Fruit fly (Drosophila melanogaster) whole organism, embryonic: ENCODE results near the gene CG14367.
A peak's percentile ranks its signal among the peaks of the same experiment; 100 is the strongest.

Source experiments
- CG10267 ChIP-seq: fragments of 200-800 bp; sonication (Bioruptor generic); optimal IDR thresholded peaks from 2 replicates; lab custom pipeline; 2018; ENCODE audit warnings: missing biosample characterization, mild to moderate bottlenecking, missing genetic modification characterization, moderate library complexity
- CG14710 ChIP-seq: fragments of 200-800 bp; sonication (Bioruptor generic); optimal IDR thresholded peaks from 3 replicates; lab custom pipeline; 2019; ENCODE audit warnings: missing biosample characterization, mild to moderate bottlenecking, missing genetic modification characterization, moderate library complexity
- CG17612 ChIP-seq: fragments of 200-800 bp; sonication (Bioruptor generic); IDR thresholded peaks from 2 replicates; pipeline ENCODE4 v1.3.6; 2022; ENCODE audit warnings: missing biosample characterization, missing genetic modification characterization
- CG2116 ChIP-seq: fragments of 200-800 bp; sonication (Bioruptor generic); optimal IDR thresholded peaks from 3 replicates; lab custom pipeline; 2018; ENCODE audit warnings: missing biosample characterization, mild to moderate bottlenecking, missing genetic modification characterization
- CG2202 ChIP-seq: fragments of 200-800 bp; sonication (Bioruptor generic); optimal IDR thresholded peaks from 2 replicates; lab custom pipeline; 2018; ENCODE audit warnings: missing biosample characterization, mild to moderate bottlenecking, missing genetic modification characterization
- CG2712 ChIP-seq: fragments of 200-800 bp; optimal IDR thresholded peaks from 3 replicates; lab custom pipeline; 2019; ENCODE audit warnings: missing biosample characterization, mild to moderate bottlenecking, missing genetic modification characterization, moderate library complexity
- CG32767 ChIP-seq: fragments of 200-800 bp; sonication (Bioruptor generic); IDR thresholded peaks from 2 replicates; pipeline ENCODE4 v1.3.6; 2022; ENCODE audit warnings: missing biosample characterization, missing genetic modification characterization
- CG4404 ChIP-seq: fragments of 200-800 bp; sonication (Bioruptor generic); IDR thresholded peaks from 2 replicates; pipeline ENCODE4 v1.3.6; 2022; ENCODE audit warnings: missing biosample characterization, missing genetic modification characterization
- CG5180 ChIP-seq: fragments of 200-800 bp; sonication (Bioruptor generic); optimal IDR thresholded peaks from 3 replicates; lab custom pipeline; 2017; ENCODE audit warnings: missing biosample characterization, missing genetic modification characterization, mild to moderate bottlenecking, moderate library complexity, missing genetic modification reagents
- CG6654 ChIP-seq: fragments of 200-800 bp; sonication (Bioruptor generic); optimal IDR thresholded peaks from 2 replicates; lab custom pipeline; 2017; ENCODE audit warnings: missing biosample characterization, mild to moderate bottlenecking, missing genetic modification characterization
- CG8290 ChIP-seq, 3 experiments: fragments of 200-800 bp; sonication (Bioruptor generic); optimal IDR thresholded peaks; 2 replicates each; lab custom pipeline; 2016 to 2019; ENCODE audit warnings: missing biosample characterization in 3 of 3, missing genetic modification characterization in 3 of 3, mild to moderate bottlenecking in 2 of 3, moderate library complexity in 1 of 3
- CG9437 ChIP-seq: fragments of 200-800 bp; sonication (Bioruptor generic); optimal IDR thresholded peaks from 2 replicates; lab custom pipeline; 2018; ENCODE audit warnings: missing biosample characterization, mild to moderate bottlenecking, missing genetic modification characterization
- CG9727 ChIP-seq: fragments of 200-800 bp; sonication (Bioruptor generic); optimal IDR thresholded peaks from 3 replicates; lab custom pipeline; 2017; ENCODE audit warnings: missing biosample characterization, mild to moderate bottlenecking, missing genetic modification characterization
- CTCF ChIP-seq: fragments of 200-800 bp; sonication (Bioruptor generic); optimal IDR thresholded peaks from 2 replicates; lab custom pipeline; 2017; ENCODE audit warnings: missing biosample characterization, mild to moderate bottlenecking, missing genetic modification characterization, moderate library complexity
- CoRest ChIP-seq: fragments of 200-800 bp; sonication (Bioruptor generic); optimal IDR thresholded peaks from 3 replicates; lab custom pipeline; 2018; ENCODE audit warnings: missing biosample characterization, mild to moderate bottlenecking, missing genetic modification characterization, moderate library complexity
- Ets65A ChIP-seq: fragments of 200-800 bp; sonication (Bioruptor generic); peaks from one replicate; lab custom pipeline; 2016; ENCODE audit warnings: missing biosample characterization, missing genetic modification characterization
- Med ChIP-seq: fragments of 200-800 bp; sonication (Bioruptor generic); peaks from one replicate; lab custom pipeline; 2016; ENCODE audit warnings: missing biosample characterization, missing genetic modification characterization, mild to moderate bottlenecking, inconsistent platforms, moderate library complexity
- Tbp ChIP-seq: fragments of >200 bp; optimal IDR thresholded peaks from 2 replicates; lab custom pipeline; 2018; ENCODE audit warnings: missing biosample characterization, missing genetic modification characterization
- Trl ChIP-seq, 3 experiments: fragments of >200 bp in 2 of 3; fragments of 200-800 bp in 1 of 3; sonication (Bioruptor generic) in 1 of 3; optimal IDR thresholded peaks; 2 replicates in 1 of 3; 3 replicates in 2 of 3; lab custom pipeline; 2016 to 2017; ENCODE audit warnings: missing biosample characterization in 1 of 3, missing genetic modification characterization in 1 of 3
- cad ChIP-seq: fragments of >200 bp; optimal IDR thresholded peaks from 2 replicates; lab custom pipeline; 2017; ENCODE audit warnings: missing biosample characterization, missing genetic modification characterization
- dimm ChIP-seq: fragments of 200-800 bp; sonication (Bioruptor generic); IDR thresholded peaks from 2 replicates; pipeline ENCODE4 v1.3.6; 2022; ENCODE audit warnings: missing biosample characterization, missing genetic modification characterization
- gt ChIP-seq: fragments of 200-800 bp; sonication (Bioruptor generic); IDR thresholded peaks from 2 replicates; pipeline ENCODE4 v1.3.6; 2022; ENCODE audit warnings: missing biosample characterization, missing genetic modification characterization
- hkb ChIP-seq, 2 experiments: fragments of 200-800 bp in 1 of 2; fragments of >200 bp in 1 of 2; sonication (Bioruptor generic) in 1 of 2; IDR thresholded peaks in 1 of 2; optimal IDR thresholded peaks in 1 of 2; 2 replicates each; pipeline versions ENCODE4 v1.3.6 to Lab custom; 2017 to 2022; ENCODE audit warnings: missing biosample characterization in 1 of 2, missing genetic modification characterization in 1 of 2
- nerfin-1 ChIP-seq: fragments of 200-800 bp; sonication (Bioruptor generic); optimal IDR thresholded peaks from 3 replicates; lab custom pipeline; 2019; ENCODE audit warnings: missing biosample characterization, mild to moderate bottlenecking, missing genetic modification characterization, moderate library complexity
- nmo ChIP-seq: fragments of 200-800 bp; sonication (Bioruptor generic); optimal IDR thresholded peaks from 2 replicates; lab custom pipeline; 2018; ENCODE audit warnings: missing biosample characterization, mild to moderate bottlenecking, missing genetic modification characterization, moderate library complexity
- pita ChIP-seq: fragments of 200-800 bp; sonication (Bioruptor generic); optimal IDR thresholded peaks from 2 replicates; lab custom pipeline; 2017; ENCODE audit warnings: missing biosample characterization, mild to moderate bottlenecking, missing genetic modification characterization
- pzg ChIP-seq: fragments of 200-800 bp; sonication (Bioruptor generic); optimal IDR thresholded peaks from 3 replicates; lab custom pipeline; 2018; ENCODE audit warnings: missing biosample characterization, mild to moderate bottlenecking, missing genetic modification characterization, moderate library complexity
- run ChIP-seq: fragments of 200-800 bp; sonication (Bioruptor generic); optimal IDR thresholded peaks from 3 replicates; lab custom pipeline; 2018; ENCODE audit warnings: missing biosample characterization, mild to moderate bottlenecking, missing genetic modification characterization
- salm ChIP-seq: fragments of 200-800 bp; sonication (Bioruptor generic); optimal IDR thresholded peaks from 2 replicates; lab custom pipeline; 2018; ENCODE audit warnings: missing biosample characterization, mild to moderate bottlenecking, missing genetic modification characterization
- scrt ChIP-seq: fragments of 200-800 bp; sonication (Bioruptor generic); optimal IDR thresholded peaks from 2 replicates; lab custom pipeline; 2018; ENCODE audit warnings: missing biosample characterization, mild to moderate bottlenecking, missing genetic modification characterization, moderate library complexity
- sens ChIP-seq: fragments of 200-800 bp; sonication (Bioruptor generic); peaks from one replicate; lab custom pipeline; 2016; ENCODE audit warnings: missing biosample characterization, missing genetic modification characterization
- sqz ChIP-seq: fragments of 200-800 bp; sonication (Bioruptor generic); optimal IDR thresholded peaks from 3 replicates; lab custom pipeline; 2018; ENCODE audit warnings: missing biosample characterization, mild to moderate bottlenecking, missing genetic modification characterization
- stwl ChIP-seq: fragments of 200-800 bp; sonication (Bioruptor generic); optimal IDR thresholded peaks from 3 replicates; lab custom pipeline; 2018; ENCODE audit warnings: missing biosample characterization, mild to moderate bottlenecking, missing genetic modification characterization, moderate library complexity
- trem ChIP-seq: fragments of 200-800 bp; optimal IDR thresholded peaks from 3 replicates; lab custom pipeline; 2019; ENCODE audit warnings: missing biosample characterization, mild to moderate bottlenecking, missing genetic modification characterization, moderate library complexity

CG14367 gene

dm6 chr3R:13665992-13666391, 27.9 kb upstream of the CG14367 start:
- TF ChIP-seq CG32767 (GFP tag; lab: Robert Waterston, UW), result no peak
- peak; percentile 43 for TF ChIP-seq Med (GFP tag; lab: Kevin White, UChicago)
- peak; percentile 53 for TF ChIP-seq Ets65A (GFP tag; lab: Kevin White, UChicago)

- TF ChIP-seq CG8290 (GFP tag; optimal IDR thresholded peaks at IDR 0.05; lab: Kevin White, UChicago) (peak; percentile 82), CG8290 (tag; optimal IDR thresholded peaks at IDR 0.05; lab: Kevin White, UChicago) (peak in 1 of 2 experiments; percentile 92), run (tag; lab: Kevin White, UChicago) (no peak), CG17612 (GFP tag; lab: Robert Waterston, UW) (peak; percentile 94)
Measured at dm6 chr3R:13672898-13673297, 21.0 kb upstream of the CG14367 start.

- peak; percentile 48 for TF ChIP-seq CG14710 (tag; lab: Kevin White, UChicago)
- TF ChIP-seq CTCF (GFP tag; lab: Kevin White, UChicago), result peak; percentile 67
- TF ChIP-seq nerfin-1 (tag; lab: Kevin White, UChicago), result peak; percentile 79
- TF ChIP-seq gt (GFP tag; lab: Robert Waterston, UW), result no peak
- TF ChIP-seq CG5180 (GFP tag; lab: Kevin White, UChicago), result no peak
- no peak for TF ChIP-seq pzg (GFP tag; lab: Kevin White, UChicago)
- TF ChIP-seq trem (tag; lab: Kevin White, UChicago), result peak; percentile 9
- TF ChIP-seq pita (GFP tag; lab: Kevin White, UChicago), result peak; percentile 84
- no peak for TF ChIP-seq CG4404
- TF ChIP-seq CG9727, result no peak
- peak in 1 of 2 experiments; percentile 20 for TF ChIP-seq Trl (optimal IDR thresholded peaks at IDR 0.05; lab: Kevin White, UChicago)
- no peak for TF ChIP-seq Trl (GFP tag; optimal IDR thresholded peaks at IDR 0.05; lab: Kevin White, UChicago)
- peak; percentile 17 for TF ChIP-seq CG2116 (GFP tag; lab: Kevin White, UChicago)
- TF ChIP-seq CG2712 (tag; lab: Kevin White, UChicago), result peak; percentile 1
- no peak for TF ChIP-seq salm (tag; lab: Kevin White, UChicago)
- TF ChIP-seq scrt (GFP tag; lab: Kevin White, UChicago), result peak; percentile 66
- TF ChIP-seq hkb (optimal IDR thresholded peaks at IDR 0.05; lab: Kevin White, UChicago), result peak; percentile 27
- no peak for TF ChIP-seq hkb (GFP tag; IDR thresholded peaks at IDR 0.05; lab: Robert Waterston, UW)
- TF ChIP-seq CG9437 (GFP tag; lab: Kevin White, UChicago), result peak; percentile 7
- peak; percentile 23 for TF ChIP-seq stwl (tag; lab: Kevin White, UChicago)
- peak; percentile 39 for TF ChIP-seq nmo (GFP tag; lab: Kevin White, UChicago)
- peak; percentile 14 for TF ChIP-seq CoRest (tag; lab: Kevin White, UChicago)
- peak; percentile 75 for TF ChIP-seq sens (GFP tag; lab: Kevin White, UChicago)
- TF ChIP-seq sqz (GFP tag; lab: Kevin White, UChicago), result peak; percentile 6
- TF ChIP-seq Tbp (GFP tag; lab: Kevin White, UChicago), result peak; percentile 42
- peak; percentile 6 for TF ChIP-seq CG10267
- TF ChIP-seq dimm (GFP tag; lab: Robert Waterston, UW), result no peak
- peak; percentile 78 for TF ChIP-seq cad (GFP tag; lab: Kevin White, UChicago)
- TF ChIP-seq CG2202 (tag; lab: Kevin White, UChicago), result no peak
- peak; percentile 99 for TF ChIP-seq CG6654 (GFP tag; lab: Kevin White, UChicago)
Measured at dm6 chr3R:13674492-13675033, 19.3 kb upstream of the CG14367 start, which contains the start of gene Task6. Gene Task6, minus strand, starts transcription at chr3R:13674542.
